Fruit fly (Drosophila melanogaster) whole organism, embryonic: ENCODE measurements around the gene SoxN.

Experiments used
- CG10274 ChIP-seq: fragments of 200-800 bp; sonication (Bioruptor generic); optimal IDR thresholded peaks from 3 replicates; lab custom pipeline; 2017; ENCODE audit warnings: missing biosample characterization, mild to moderate bottlenecking, missing genetic modification characterization
- CG11247 ChIP-seq: fragments of 200-800 bp; sonication (Bioruptor generic); IDR thresholded peaks from 2 replicates; pipeline ENCODE4 v1.3.6; 2022; ENCODE audit warnings: missing biosample characterization, missing genetic modification characterization
- CG11504 ChIP-seq: fragments of 200-800 bp; sonication (Bioruptor generic); optimal IDR thresholded peaks from 3 replicates; lab custom pipeline; 2019; ENCODE audit warnings: missing biosample characterization, mild to moderate bottlenecking, missing genetic modification characterization, moderate library complexity
- CG11723 ChIP-seq: fragments of 200-800 bp; sonication (Bioruptor generic); optimal IDR thresholded peaks from 2 replicates; lab custom pipeline; 2017; ENCODE audit warnings: missing biosample characterization, mild to moderate bottlenecking, missing genetic modification characterization
- CG12659 ChIP-seq: fragments of 200-800 bp; sonication (Bioruptor generic); optimal IDR thresholded peaks from 3 replicates; lab custom pipeline; 2017; ENCODE audit warnings: mild to moderate bottlenecking, missing biosample characterization, missing genetic modification reagents, missing genetic modification characterization
- CG13775 ChIP-seq: fragments of 200-800 bp; sonication (Bioruptor generic); optimal IDR thresholded peaks from 3 replicates; lab custom pipeline; 2017; ENCODE audit warnings: missing biosample characterization, mild to moderate bottlenecking, missing genetic modification characterization
- CG14710 ChIP-seq: fragments of 200-800 bp; sonication (Bioruptor generic); optimal IDR thresholded peaks from 3 replicates; lab custom pipeline; 2019; ENCODE audit warnings: missing biosample characterization, mild to moderate bottlenecking, missing genetic modification characterization, moderate library complexity
- CG16815 ChIP-seq: fragments of 200-800 bp; sonication (Bioruptor generic); optimal IDR thresholded peaks from 3 replicates; lab custom pipeline; 2017; ENCODE audit warnings: missing biosample characterization, mild to moderate bottlenecking, missing genetic modification characterization
- CG17612 ChIP-seq: fragments of 200-800 bp; sonication (Bioruptor generic); IDR thresholded peaks from 2 replicates; pipeline ENCODE4 v1.3.6; 2022; ENCODE audit warnings: missing biosample characterization, missing genetic modification characterization
- CG2678 ChIP-seq: fragments of 200-800 bp; sonication (Bioruptor generic); optimal IDR thresholded peaks from 3 replicates; lab custom pipeline; 2019; ENCODE audit warnings: missing biosample characterization, mild to moderate bottlenecking, missing genetic modification characterization, moderate library complexity
- CG31441 ChIP-seq: fragments of 200-800 bp; sonication (Bioruptor generic); IDR thresholded peaks from 2 replicates; pipeline ENCODE4 v1.3.6; 2022; ENCODE audit warnings: missing biosample characterization, missing genetic modification characterization
- CG33213 ChIP-seq: fragments of 200-800 bp; sonication (Bioruptor generic); optimal IDR thresholded peaks from 3 replicates; lab custom pipeline; 2016; ENCODE audit warnings: missing biosample characterization, missing genetic modification characterization
- CG33557 ChIP-seq: fragments of 200-800 bp; sonication (Bioruptor generic); optimal IDR thresholded peaks from 2 replicates; lab custom pipeline; 2019; ENCODE audit warnings: missing biosample characterization, mild to moderate bottlenecking, missing genetic modification characterization, moderate library complexity
- CG34422 ChIP-seq: fragments of 200-800 bp; sonication (Bioruptor generic); IDR thresholded peaks from 3 replicates; pipeline ENCODE4 v1.3.6; 2022; ENCODE audit warnings: missing biosample characterization, missing genetic modification characterization
- CG7357 ChIP-seq: fragments of 200-800 bp; sonication (Bioruptor generic); IDR thresholded peaks from 3 replicates; pipeline ENCODE4 v1.3.6; 2022; ENCODE audit warnings: missing biosample characterization, missing genetic modification characterization
- CG8765 ChIP-seq: fragments of 200-800 bp; sonication (Bioruptor generic); IDR thresholded peaks from 2 replicates; pipeline ENCODE4 v1.3.6; 2022; ENCODE audit warnings: missing biosample characterization, missing genetic modification characterization
- CG8944 ChIP-seq: fragments of 200-800 bp; sonication (Bioruptor generic); optimal IDR thresholded peaks from 3 replicates; lab custom pipeline; 2016; ENCODE audit warnings: missing biosample characterization, missing genetic modification characterization
- CHES-1-like ChIP-seq: fragments of 200-800 bp; sonication (Bioruptor generic); optimal IDR thresholded peaks from 2 replicates; lab custom pipeline; 2016; ENCODE audit warnings: missing biosample characterization, missing genetic modification characterization
- Dbx ChIP-seq: fragments of 200-800 bp; sonication (Bioruptor generic); IDR thresholded peaks from 3 replicates; pipeline ENCODE4 v1.3.6; 2022; ENCODE audit warnings: missing biosample characterization, missing genetic modification characterization
- Dref ChIP-seq: fragments of 200-800 bp; sonication (Bioruptor generic); IDR thresholded peaks from 2 replicates; pipeline ENCODE4 v1.3.6; 2022; ENCODE audit warnings: missing biosample characterization, missing genetic modification characterization
- E2f1 ChIP-seq: fragments of 200-800 bp; sonication (Bioruptor generic); IDR thresholded peaks from 2 replicates; pipeline ENCODE4 v1.3.6; 2022; ENCODE audit warnings: missing biosample characterization, missing genetic modification characterization
- ERR ChIP-seq: fragments of 200-800 bp; sonication (Bioruptor generic); optimal IDR thresholded peaks from 2 replicates; lab custom pipeline; 2016; ENCODE audit warnings: missing biosample characterization, missing genetic modification characterization
- Elba2 ChIP-seq: fragments of 200-800 bp; sonication (Bioruptor generic); optimal IDR thresholded peaks from 3 replicates; lab custom pipeline; 2016; ENCODE audit warnings: missing biosample characterization, missing genetic modification characterization
- HmgD ChIP-seq: fragments of 200-800 bp; sonication (Bioruptor generic); optimal IDR thresholded peaks from 3 replicates; lab custom pipeline; 2016; ENCODE audit warnings: missing biosample characterization, missing genetic modification characterization
- Lhr ChIP-seq: fragments of 200-800 bp; sonication (Bioruptor generic); optimal IDR thresholded peaks from 3 replicates; lab custom pipeline; 2017; ENCODE audit warnings: mild to moderate bottlenecking, missing biosample characterization, missing genetic modification reagents, missing genetic modification characterization
- Max ChIP-seq: fragments of 200-800 bp; sonication (Bioruptor generic); optimal IDR thresholded peaks from 2 replicates; lab custom pipeline; 2016; ENCODE audit warnings: missing biosample characterization, mild to moderate bottlenecking, missing genetic modification characterization
- Optix ChIP-seq: fragments of 200-800 bp; sonication (Bioruptor generic); IDR thresholded peaks from 3 replicates; pipeline ENCODE4 v1.3.6; 2022; ENCODE audit warnings: missing biosample characterization, missing genetic modification characterization
- YL-1 ChIP-seq: fragments of 200-800 bp; sonication (Bioruptor generic); optimal IDR thresholded peaks from 3 replicates; lab custom pipeline; 2017; ENCODE audit warnings: missing biosample characterization, mild to moderate bottlenecking, missing genetic modification characterization
- ash1 ChIP-seq: fragments of 200-800 bp; sonication (Bioruptor generic); optimal IDR thresholded peaks from 2 replicates; lab custom pipeline; 2018; ENCODE audit warnings: missing biosample characterization, mild to moderate bottlenecking, missing genetic modification characterization
- bbx ChIP-seq: fragments of 200-800 bp; sonication (Bioruptor generic); IDR thresholded peaks from 2 replicates; pipeline ENCODE4 v1.3.6; 2022; ENCODE audit warnings: missing biosample characterization, missing genetic modification characterization; ENCODE audit not compliant: partially characterized antibody
- br ChIP-seq: fragments of >200 bp; optimal IDR thresholded peaks from 2 replicates; lab custom pipeline; 2017
- croc ChIP-seq: fragments of 200-800 bp; sonication (Bioruptor generic); conservative IDR thresholded peaks from 3 replicates; pipeline ENCODE4 v1.3.6; 2022; ENCODE audit warnings: missing biosample characterization, missing genetic modification characterization
- danr ChIP-seq: fragments of 200-800 bp; sonication (Bioruptor generic); IDR thresholded peaks from 2 replicates; pipeline ENCODE4 v1.3.6; 2022; ENCODE audit warnings: missing biosample characterization, missing genetic modification characterization
- dm ChIP-seq: fragments of 200-800 bp; sonication (Bioruptor generic); optimal IDR thresholded peaks from 3 replicates; lab custom pipeline; 2016; ENCODE audit warnings: missing biosample characterization, missing genetic modification characterization
- dmrt99B ChIP-seq: fragments of 200-800 bp; sonication (Bioruptor generic); optimal IDR thresholded peaks from 2 replicates; lab custom pipeline; 2018; ENCODE audit warnings: missing biosample characterization, mild to moderate bottlenecking, missing genetic modification characterization, moderate library complexity
- gfzf ChIP-seq: fragments of 200-800 bp; sonication (Bioruptor generic); optimal IDR thresholded peaks from 2 replicates; lab custom pipeline; 2016; ENCODE audit warnings: missing biosample characterization, mild to moderate bottlenecking, missing genetic modification characterization, moderate library complexity
- gt ChIP-seq: fragments of 200-800 bp; sonication (Bioruptor generic); IDR thresholded peaks from 2 replicates; pipeline ENCODE4 v1.3.6; 2022; ENCODE audit warnings: missing biosample characterization, missing genetic modification characterization
- luna ChIP-seq: fragments of 200-800 bp; sonication (Bioruptor generic); optimal IDR thresholded peaks from 2 replicates; lab custom pipeline; 2016; ENCODE audit warnings: missing biosample characterization, missing genetic modification characterization
- nau ChIP-seq: fragments of 200-800 bp; sonication (Bioruptor generic); optimal IDR thresholded peaks from 3 replicates; lab custom pipeline; 2017; ENCODE audit warnings: missing biosample characterization, mild to moderate bottlenecking, missing genetic modification characterization, missing genetic modification reagents
- nerfin-1 ChIP-seq: fragments of 200-800 bp; sonication (Bioruptor generic); optimal IDR thresholded peaks from 3 replicates; lab custom pipeline; 2019; ENCODE audit warnings: missing biosample characterization, mild to moderate bottlenecking, missing genetic modification characterization, moderate library complexity
- nom ChIP-seq: fragments of 200-800 bp; sonication (Bioruptor generic); optimal IDR thresholded peaks from 2 replicates; lab custom pipeline; 2017; ENCODE audit warnings: missing biosample characterization, missing genetic modification characterization, mild to moderate bottlenecking, moderate library complexity, missing genetic modification reagents
- odd ChIP-seq: fragments of 200-800 bp; sonication (Bioruptor generic); optimal IDR thresholded peaks from 2 replicates; lab custom pipeline; 2017; ENCODE audit warnings: missing biosample characterization, mild to moderate bottlenecking, missing genetic modification characterization
- otp ChIP-seq: fragments of 200-800 bp; sonication (Bioruptor generic); IDR thresholded peaks from 3 replicates; pipeline ENCODE4, ENCODE4 v1.3.6; 2022; ENCODE audit warnings: missing biosample characterization, missing genetic modification characterization
- psq ChIP-seq: fragments of 200-800 bp; sonication (Bioruptor generic); optimal IDR thresholded peaks from 2 replicates; lab custom pipeline; 2017; ENCODE audit warnings: missing biosample characterization, missing genetic modification characterization
- row ChIP-seq: fragments of 200-800 bp; sonication (Bioruptor generic); IDR thresholded peaks from 3 replicates; pipeline ENCODE4 v1.3.6; 2022; ENCODE audit warnings: missing biosample characterization, missing genetic modification characterization
- tap ChIP-seq: fragments of 200-800 bp; optimal IDR thresholded peaks from 3 replicates; lab custom pipeline; 2019; ENCODE audit warnings: missing biosample characterization, mild to moderate bottlenecking, missing genetic modification characterization, moderate library complexity
- trh ChIP-seq: fragments of 200-800 bp; sonication (Bioruptor generic); optimal IDR thresholded peaks from 2 replicates; lab custom pipeline; 2016; ENCODE audit warnings: missing biosample characterization, missing genetic modification characterization
- ttk ChIP-seq: fragments of 200-800 bp; sonication (Bioruptor generic); IDR thresholded peaks from 2 replicates; pipeline ENCODE4 v2.1.2; 2022; ENCODE audit warnings: missing biosample characterization, missing genetic modification characterization
- twi ChIP-seq: fragments of 200-800 bp; optimal IDR thresholded peaks from 2 replicates; lab custom pipeline; 2019; ENCODE audit warnings: missing biosample characterization, mild to moderate bottlenecking, missing genetic modification characterization, moderate library complexity
- zf30C ChIP-seq: fragments of 200-800 bp; sonication (Bioruptor generic); optimal IDR thresholded peaks from 3 replicates; lab custom pipeline; 2018; ENCODE audit warnings: missing biosample characterization, mild to moderate bottlenecking, missing genetic modification characterization
- zfh2 ChIP-seq: fragments of 200-800 bp; sonication (Bioruptor generic); optimal IDR thresholded peaks from 2 replicates; lab custom pipeline; 2016; ENCODE audit warnings: missing biosample characterization, missing genetic modification characterization

Gene SoxN

dm6 chr2L:8825222-8825869 is at the start of gene SoxN (continued):
- TF ChIP-seq psq, result no peak
- no peak for TF ChIP-seq odd (GFP tag; lab: Kevin White, UChicago)
- TF ChIP-seq CG10274 (GFP tag; lab: Kevin White, UChicago), result no peak
- TF ChIP-seq YL-1, result no peak
- no peak for TF ChIP-seq danr (GFP tag; lab: Robert Waterston, UW)
- no peak for TF ChIP-seq E2f1 (GFP tag; lab: Robert Waterston, UW)
- TF ChIP-seq dmrt99B (tag; lab: Kevin White, UChicago), result no peak
- peak; percentile 81 for TF ChIP-seq otp (GFP tag; lab: Robert Waterston, UW)
- no peak for TF ChIP-seq nom (GFP tag; lab: Kevin White, UChicago)
- peak; percentile 36; the same call in 1 of the 2 replicates for TF ChIP-seq CG11247 (GFP tag; lab: Robert Waterston, UW)
- no peak for TF ChIP-seq Elba2 (GFP tag; lab: Kevin White, UChicago)
- no peak for TF ChIP-seq CG7357 (GFP tag; lab: Robert Waterston, UW)
- peak; percentile 35; the same call in 2 of the 3 replicates for TF ChIP-seq Optix (GFP tag; lab: Robert Waterston, UW)
- no peak for TF ChIP-seq trh
- TF ChIP-seq CG17612 (GFP tag; lab: Robert Waterston, UW), result no peak
- TF ChIP-seq gfzf, result no peak
- no peak for TF ChIP-seq CG31441 (GFP tag; lab: Robert Waterston, UW)
- peak; percentile 26; the same call in 1 of the 3 replicates for TF ChIP-seq Dbx (GFP tag; lab: Robert Waterston, UW)
- no peak for TF ChIP-seq CHES-1-like (GFP tag; lab: Kevin White, UChicago)
- TF ChIP-seq luna, result no peak
- no peak for TF ChIP-seq CG12659 (GFP tag; lab: Kevin White, UChicago)
- TF ChIP-seq ERR (GFP tag; lab: Kevin White, UChicago), result no peak
- peak; percentile 89 for TF ChIP-seq CG11504
- TF ChIP-seq ash1 (GFP tag; lab: Kevin White, UChicago), result peak; percentile 60
- no peak for TF ChIP-seq Dref (GFP tag; lab: Robert Waterston, UW)
- TF ChIP-seq bbx (GFP tag; lab: Robert Waterston, UW), result peak; percentile 59; the same call in 1 of the 2 replicates
- TF ChIP-seq zf30C, result no peak
- no peak for TF ChIP-seq zfh2 (GFP tag; lab: Kevin White, UChicago)
- TF ChIP-seq nerfin-1 (tag; lab: Kevin White, UChicago), result peak; percentile 99
- TF ChIP-seq tap (tag; lab: Kevin White, UChicago), result no peak
- TF ChIP-seq row (GFP tag; lab: Robert Waterston, UW), result no peak; the same call in 2 of the 3 replicates
- no peak for TF ChIP-seq Max (GFP tag; lab: Kevin White, UChicago)
- TF ChIP-seq CG2678 (tag; lab: Kevin White, UChicago), result no peak
- TF ChIP-seq CG13775 (GFP tag; lab: Kevin White, UChicago), result no peak
- TF ChIP-seq nau (GFP tag; lab: Kevin White, UChicago), result no peak
- no peak for TF ChIP-seq CG11723 (GFP tag; lab: Kevin White, UChicago)
- TF ChIP-seq br (lab: Kevin White, UChicago), result no peak
- no peak for TF ChIP-seq CG33213
- no peak for TF ChIP-seq Lhr (GFP tag; lab: Kevin White, UChicago)
- no peak for TF ChIP-seq CG8765
- no peak for TF ChIP-seq CG16815 (GFP tag; lab: Kevin White, UChicago)
- no peak for TF ChIP-seq CG33557
- no peak for TF ChIP-seq CG8944
- TF ChIP-seq ttk (GFP tag; lab: Robert Waterston, UW), result no peak
- TF ChIP-seq twi (tag; lab: Kevin White, UChicago), result peak; percentile 71
- TF ChIP-seq CG14710 (tag; lab: Kevin White, UChicago), result no peak
- no peak for TF ChIP-seq dm
- no peak for TF ChIP-seq gt (GFP tag; lab: Robert Waterston, UW)
- TF ChIP-seq CG34422 (GFP tag; lab: Robert Waterston, UW), result no peak; the same call in 2 of the 3 replicates
- TF ChIP-seq HmgD (GFP tag; lab: Kevin White, UChicago), result peak; percentile 12
- TF ChIP-seq croc (GFP tag; lab: Robert Waterston, UW), result no peak
